Worm (Caenorhabditis elegans): ENCODE measurements around the gene F23F1.10.

Gene F23F1.10

ce11 chrII:41914-42313 lies at the start of gene F23F1.10:
F23F1.10 (minus strand) TSS chrII:41982.
- TF ChIP-seq med-1 (GFP tag; optimal IDR thresholded peaks at IDR 0.05; ENCODE audit: insufficient read depth) (no peak), ztf-23 (GFP tag; IDR thresholded peaks at IDR 0.05) (no peak), ref-1 (GFP tag; conservative IDR thresholded peaks at IDR 0.05) (no peak), ztf-29 (GFP tag; IDR thresholded peaks at IDR 0.05) (no peak), klf-2 (GFP tag; conservative IDR thresholded peaks at IDR 0.05) (no peak), tab-1 (GFP tag; IDR thresholded peaks at IDR 0.05) (no peak), cog-1 (tag; optimal IDR thresholded peaks at IDR 0.05) (no peak), T22C8.4 (GFP tag; IDR thresholded peaks at IDR 0.05) (no peak), flt-1 (GFP tag; IDR thresholded peaks at IDR 0.05) (no peak)

ce11 chrII:91419-91818 lies 49.6 kb upstream of the F23F1.10 start, which contains the start of gene mcat-1:
mcat-1 (minus strand) TSS chrII:91519.
- no peak for TF ChIP-seq klf-2 (GFP tag; conservative IDR thresholded peaks at IDR 0.05)

- no peak for TF ChIP-seq T22C8.4 (GFP tag; IDR thresholded peaks at IDR 0.05)
- TF ChIP-seq cog-1 (tag; optimal IDR thresholded peaks at IDR 0.05): no peak
- TF ChIP-seq tab-1 (GFP tag; IDR thresholded peaks at IDR 0.05): no peak
- no peak for TF ChIP-seq ref-1 (GFP tag; conservative IDR thresholded peaks at IDR 0.05)
- TF ChIP-seq ztf-23 (GFP tag; IDR thresholded peaks at IDR 0.05): no peak
- TF ChIP-seq ztf-29 (GFP tag; IDR thresholded peaks at IDR 0.05): no peak
- no peak for TF ChIP-seq flt-1 (GFP tag; IDR thresholded peaks at IDR 0.05)
- no peak for TF ChIP-seq klf-2 (GFP tag; conservative IDR thresholded peaks at IDR 0.05)
Measured at ce11 chrII:87937-88336, 46.2 kb upstream of the F23F1.10 start.

- no peak for TF ChIP-seq ref-1 (GFP tag; conservative IDR thresholded peaks at IDR 0.05)
- TF ChIP-seq ztf-29 (GFP tag; IDR thresholded peaks at IDR 0.05): no peak
- TF ChIP-seq tab-1 (GFP tag; IDR thresholded peaks at IDR 0.05): no peak
- TF ChIP-seq cog-1 (tag; optimal IDR thresholded peaks at IDR 0.05): no peak
- no peak for TF ChIP-seq klf-2 (GFP tag; conservative IDR thresholded peaks at IDR 0.05)
- no peak for TF ChIP-seq flt-1 (GFP tag; IDR thresholded peaks at IDR 0.05)
- no peak for TF ChIP-seq med-1 (GFP tag; optimal IDR thresholded peaks at IDR 0.05; ENCODE audit: insufficient read depth)
- no peak for TF ChIP-seq ztf-23 (GFP tag; IDR thresholded peaks at IDR 0.05)
- TF ChIP-seq T22C8.4 (GFP tag; IDR thresholded peaks at IDR 0.05): no peak
Measured at ce11 chrII:86794-87193, 45.0 kb upstream of the F23F1.10 start.

ce11 chrII:84134-84533 lies 42.4 kb upstream of the F23F1.10 start, which contains the start of gene C50D2.6:
C50D2.6 (plus strand) TSS chrII:84434.
- TF ChIP-seq tab-1 (GFP tag; IDR thresholded peaks at IDR 0.05): no peak

ce11 chrII:79166-79565 lies 37.4 kb upstream of the F23F1.10 start, which contains the start of gene C23H3.9:
C23H3.9 (minus strand) TSS chrII:79266.
- TF ChIP-seq cog-1 (tag; optimal IDR thresholded peaks at IDR 0.05) (no peak), tab-1 (GFP tag; IDR thresholded peaks at IDR 0.05) (no peak), ztf-23 (GFP tag; IDR thresholded peaks at IDR 0.05) (no peak), klf-2 (GFP tag; conservative IDR thresholded peaks at IDR 0.05) (no peak), flt-1 (GFP tag; IDR thresholded peaks at IDR 0.05) (no peak), ref-1 (GFP tag; conservative IDR thresholded peaks at IDR 0.05) (no peak), ztf-29 (GFP tag; IDR thresholded peaks at IDR 0.05) (no peak), T22C8.4 (GFP tag; IDR thresholded peaks at IDR 0.05) (no peak), med-1 (GFP tag; optimal IDR thresholded peaks at IDR 0.05; ENCODE audit: insufficient read depth) (no peak)

ce11 chrII:76662-77061 lies 34.9 kb upstream of the F23F1.10 start:
- no peak for TF ChIP-seq cog-1 (tag; optimal IDR thresholded peaks at IDR 0.05)
- no peak for TF ChIP-seq tab-1 (GFP tag; IDR thresholded peaks at IDR 0.05)
- no peak for TF ChIP-seq ztf-23 (GFP tag; IDR thresholded peaks at IDR 0.05)

- TF ChIP-seq tab-1 (GFP tag; IDR thresholded peaks at IDR 0.05): no peak
- TF ChIP-seq cog-1 (tag; optimal IDR thresholded peaks at IDR 0.05): no peak
- TF ChIP-seq T22C8.4 (GFP tag; IDR thresholded peaks at IDR 0.05): no peak
- no peak for TF ChIP-seq klf-2 (GFP tag; conservative IDR thresholded peaks at IDR 0.05)
- no peak for TF ChIP-seq ztf-29 (GFP tag; IDR thresholded peaks at IDR 0.05)
- TF ChIP-seq flt-1 (GFP tag; IDR thresholded peaks at IDR 0.05): no peak
- TF ChIP-seq med-1 (GFP tag; optimal IDR thresholded peaks at IDR 0.05; ENCODE audit: insufficient read depth): no peak
- no peak for TF ChIP-seq ztf-23 (GFP tag; IDR thresholded peaks at IDR 0.05)
- TF ChIP-seq ref-1 (GFP tag; conservative IDR thresholded peaks at IDR 0.05): no peak
Measured at ce11 chrII:75831-76230, 34.0 kb upstream of the F23F1.10 start.

ce11 chrII:73892-74291 lies 32.1 kb upstream of the F23F1.10 start:
- TF ChIP-seq ztf-23 (GFP tag; IDR thresholded peaks at IDR 0.05) (no peak), cog-1 (tag; optimal IDR thresholded peaks at IDR 0.05) (no peak), flt-1 (GFP tag; IDR thresholded peaks at IDR 0.05) (no peak), klf-2 (GFP tag; conservative IDR thresholded peaks at IDR 0.05) (no peak), tab-1 (GFP tag; IDR thresholded peaks at IDR 0.05) (no peak), ref-1 (GFP tag; conservative IDR thresholded peaks at IDR 0.05) (no peak), T22C8.4 (GFP tag; IDR thresholded peaks at IDR 0.05) (no peak), ztf-29 (GFP tag; IDR thresholded peaks at IDR 0.05) (no peak), med-1 (GFP tag; optimal IDR thresholded peaks at IDR 0.05; ENCODE audit: insufficient read depth) (no peak)

- TF ChIP-seq flt-1 (GFP tag; IDR thresholded peaks at IDR 0.05): no peak
- no peak for TF ChIP-seq ref-1 (GFP tag; conservative IDR thresholded peaks at IDR 0.05)
- no peak for TF ChIP-seq klf-2 (GFP tag; conservative IDR thresholded peaks at IDR 0.05)
- TF ChIP-seq ztf-29 (GFP tag; IDR thresholded peaks at IDR 0.05): no peak
- TF ChIP-seq tab-1 (GFP tag; IDR thresholded peaks at IDR 0.05): no peak
- no peak for TF ChIP-seq med-1 (GFP tag; optimal IDR thresholded peaks at IDR 0.05; ENCODE audit: insufficient read depth)
- TF ChIP-seq T22C8.4 (GFP tag; IDR thresholded peaks at IDR 0.05): no peak
- TF ChIP-seq cog-1 (tag; optimal IDR thresholded peaks at IDR 0.05): no peak
- TF ChIP-seq ztf-23 (GFP tag; IDR thresholded peaks at IDR 0.05): no peak
Measured at ce11 chrII:73329-73728, 31.5 kb upstream of the F23F1.10 start.

- TF ChIP-seq med-1 (GFP tag; optimal IDR thresholded peaks at IDR 0.05; ENCODE audit: insufficient read depth): no peak
- no peak for TF ChIP-seq flt-1 (GFP tag; IDR thresholded peaks at IDR 0.05)
- TF ChIP-seq ref-1 (GFP tag; conservative IDR thresholded peaks at IDR 0.05): no peak
- TF ChIP-seq ztf-29 (GFP tag; IDR thresholded peaks at IDR 0.05): no peak
- TF ChIP-seq cog-1 (tag; optimal IDR thresholded peaks at IDR 0.05): no peak
- TF ChIP-seq T22C8.4 (GFP tag; IDR thresholded peaks at IDR 0.05): no peak
- TF ChIP-seq ztf-23 (GFP tag; IDR thresholded peaks at IDR 0.05): no peak
- TF ChIP-seq tab-1 (GFP tag; IDR thresholded peaks at IDR 0.05): no peak
- no peak for TF ChIP-seq klf-2 (GFP tag; conservative IDR thresholded peaks at IDR 0.05)
Measured at ce11 chrII:69354-69753, 27.6 kb upstream of the F23F1.10 start, which contains the start of gene egl-26. egl-26 (plus strand) TSS chrII:69654.
